Worm (Caenorhabditis elegans): Measurements from ENCODE around the gene hecd-1.

Gene hecd-1

ce11 chrIV:7139143-7139542 is 5.4 kb downstream of the hecd-1 start:
- TF ChIP-seq pax-1 (tag; optimal IDR thresholded peaks at IDR 0.05) (no peak), ceh-30 (tag; optimal IDR thresholded peaks at IDR 0.05) (no peak), ceh-9 (tag; optimal IDR thresholded peaks at IDR 0.05) (no peak), tbx-2 (tag; optimal IDR thresholded peaks at IDR 0.05) (no peak), hlh-30 (tag; optimal IDR thresholded peaks at IDR 0.05; ENCODE audit: insufficient read depth) (no peak)

ce11 chrIV:7133983-7134382 is 10.5 kb downstream of the hecd-1 start, which contains the start of gene mutd-1:
Gene mutd-1, minus strand, starts transcription at chrIV:7134083.
- TF ChIP-seq che-1 (tag; optimal IDR thresholded peaks at IDR 0.05) (no peak), ceh-19 (GFP tag; optimal IDR thresholded peaks at IDR 0.05) (no peak), K02D7.2 (tag; optimal IDR thresholded peaks at IDR 0.05) (no peak), hlh-8 (tag; optimal IDR thresholded peaks at IDR 0.05) (no peak), eyg-1 (tag; optimal IDR thresholded peaks at IDR 0.05) (no peak), ceh-45 (GFP tag; IDR thresholded peaks at IDR 0.05) (no peak), unc-42 (tag; optimal IDR thresholded peaks at IDR 0.05) (no peak), pros-1 (tag; optimal IDR thresholded peaks at IDR 0.05) (no peak)

- no peak for TF ChIP-seq ahr-1 (tag; optimal IDR thresholded peaks at IDR 0.05)
- no peak for TF ChIP-seq madf-2 (tag; optimal IDR thresholded peaks at IDR 0.05)
- TF ChIP-seq unc-55 (GFP tag; optimal IDR thresholded peaks at IDR 0.05): no peak
- no peak for TF ChIP-seq hlh-13 (GFP tag; optimal IDR thresholded peaks at IDR 0.05)
- TF ChIP-seq C08G9.2 (tag; optimal IDR thresholded peaks at IDR 0.05): no peak
- peak; percentile 71 for TF ChIP-seq unc-42 (tag; optimal IDR thresholded peaks at IDR 0.05)
- no peak for TF ChIP-seq K02D7.2 (tag; optimal IDR thresholded peaks at IDR 0.05)
- no peak for TF ChIP-seq hlh-8 (tag; optimal IDR thresholded peaks at IDR 0.05)
- TF ChIP-seq tbx-7 (tag; optimal IDR thresholded peaks at IDR 0.05): no peak
- TF ChIP-seq ceh-48 (tag; optimal IDR thresholded peaks at IDR 0.05): peak; percentile 61
- TF ChIP-seq sox-4 (tag; optimal IDR thresholded peaks at IDR 0.05): no peak
Measured at ce11 chrIV:7133140-7133539, 11.4 kb downstream of the hecd-1 start, which contains the start of gene cyn-12. Gene cyn-12, minus strand, starts transcription at chrIV:7133217.

ce11 chrIV:7131780-7132179 is 12.7 kb downstream of the hecd-1 start, which contains the start of gene grsp-3:
Gene grsp-3, minus strand, starts transcription at chrIV:7131928.
- TF ChIP-seq che-1 (tag; optimal IDR thresholded peaks at IDR 0.05): no peak
- no peak for TF ChIP-seq ets-4 (tag; optimal IDR thresholded peaks at IDR 0.05)
- TF ChIP-seq Y22D7AL.16 (tag; optimal IDR thresholded peaks at IDR 0.05): no peak
- no peak for TF ChIP-seq hlh-8 (tag; optimal IDR thresholded peaks at IDR 0.05)
- TF ChIP-seq hlh-15 (tag; optimal IDR thresholded peaks at IDR 0.05): no peak
- TF ChIP-seq lim-6 (tag; optimal IDR thresholded peaks at IDR 0.05): no peak
- TF ChIP-seq pax-1 (tag; optimal IDR thresholded peaks at IDR 0.05): no peak
- no peak for TF ChIP-seq pros-1 (tag; optimal IDR thresholded peaks at IDR 0.05)
- no peak for TF ChIP-seq madf-2 (tag; optimal IDR thresholded peaks at IDR 0.05)
- no peak for TF ChIP-seq pha-2 (tag; optimal IDR thresholded peaks at IDR 0.05)
- no peak for TF ChIP-seq ref-2 (tag; optimal IDR thresholded peaks at IDR 0.05)
- TF ChIP-seq lin-11 (tag; optimal IDR thresholded peaks at IDR 0.05): no peak
- no peak for TF ChIP-seq hlh-6 (tag; optimal IDR thresholded peaks at IDR 0.05)
- no peak for TF ChIP-seq K09A11.1 (tag; optimal IDR thresholded peaks at IDR 0.05; ENCODE audit: insufficient read depth)
- no peak for TF ChIP-seq npax-4 (tag; optimal IDR thresholded peaks at IDR 0.05)

ce11 chrIV:7121313-7122055 is 23.0 kb downstream of the hecd-1 start, which contains the start of the genes C34D4.10 and str-48:
Gene C34D4.10, minus strand, starts transcription at chrIV:7121413.
Gene str-48, plus strand, starts transcription at chrIV:7122005.
- no peak for TF ChIP-seq nhr-11 (tag; optimal IDR thresholded peaks at IDR 0.05)

Data from whole organism, late embryonic.